Worm (Caenorhabditis elegans) whole organism, L4 larva: Measurements from ENCODE around the gene F38A5.6.
"Not testable (repeated sequence)": the region's sequence is repeated elsewhere in the genome, so short reads cannot be mapped to it uniquely, and the experiment has no call there.

Experiments
- F37D6.2 ChIP-seq: sonication (generic microtip); optimal IDR thresholded peaks from 2 replicates; lab custom pipeline; 2016; ENCODE audit warnings: mild to moderate bottlenecking, missing genetic modification characterization, missing compliant biosample characterization
- F49E8.2 ChIP-seq: sonication (generic microtip); optimal IDR thresholded peaks from 2 replicates; lab custom pipeline; 2016; ENCODE audit warnings: missing compliant biosample characterization, mild to moderate bottlenecking, missing genetic modification characterization, borderline replicate concordance
- ama-1 ChIP-seq: fragments of 150-350 bp; optimal IDR thresholded peaks from 2 replicates; lab custom pipeline; 2014; ENCODE audit warnings: inconsistent platforms, mixed read lengths
- ceh-82 ChIP-seq: sonication (generic microtip); optimal IDR thresholded peaks from 2 replicates; lab custom pipeline; 2017; ENCODE audit warnings: missing biosample characterization, missing genetic modification characterization
- duxl-1 ChIP-seq: sonication (generic microtip); optimal IDR thresholded peaks from 2 replicates; lab custom pipeline; 2016; ENCODE audit warnings: mild to moderate bottlenecking, missing genetic modification characterization, moderate library complexity, missing compliant biosample characterization; ENCODE audit not compliant: poor library complexity
- dve-1 ChIP-seq: sonication (generic microtip); optimal IDR thresholded peaks from 2 replicates; lab custom pipeline; 2017; ENCODE audit warnings: antibody characterized with exemption, mild to moderate bottlenecking, missing genetic modification characterization, missing compliant biosample characterization; ENCODE audit not compliant: insufficient read depth
- egl-27 ChIP-seq: sonication (generic microtip); optimal IDR thresholded peaks from 3 replicates; lab custom pipeline; 2017; ENCODE audit warnings: missing biosample characterization, missing genetic modification reagents, missing genetic modification characterization
- hmg-1.1 ChIP-seq: fragments of 200-800 bp; sonication (Bioruptor generic); IDR thresholded peaks from 2 replicates; pipeline ENCODE4 v1.3.6; 2022; ENCODE audit warnings: missing genetic modification reagents, missing genetic modification characterization, missing compliant biosample characterization
- nhr-11 ChIP-seq: fragments of 150-350 bp; optimal IDR thresholded peaks from 2 replicates; lab custom pipeline; 2014; ENCODE audit warnings: missing biosample characterization, missing genetic modification characterization
- skn-1 ChIP-seq: fragments of 150-350 bp; optimal IDR thresholded peaks from 2 replicates; lab custom pipeline; 2014; ENCODE audit warnings: missing biosample characterization, missing genetic modification characterization
- vab-7 ChIP-seq: fragments of 200-800 bp; sonication (Bioruptor generic); IDR thresholded peaks from 2 replicates; pipeline ENCODE4 v1.3.6; 2022; ENCODE audit warnings: missing genetic modification reagents, missing genetic modification characterization, missing compliant biosample characterization
- ztf-11 ChIP-seq: fragments of 150-350 bp; optimal IDR thresholded peaks from 2 replicates; lab custom pipeline; 2014; ENCODE audit warnings: missing biosample characterization, missing genetic modification characterization

DNA sequence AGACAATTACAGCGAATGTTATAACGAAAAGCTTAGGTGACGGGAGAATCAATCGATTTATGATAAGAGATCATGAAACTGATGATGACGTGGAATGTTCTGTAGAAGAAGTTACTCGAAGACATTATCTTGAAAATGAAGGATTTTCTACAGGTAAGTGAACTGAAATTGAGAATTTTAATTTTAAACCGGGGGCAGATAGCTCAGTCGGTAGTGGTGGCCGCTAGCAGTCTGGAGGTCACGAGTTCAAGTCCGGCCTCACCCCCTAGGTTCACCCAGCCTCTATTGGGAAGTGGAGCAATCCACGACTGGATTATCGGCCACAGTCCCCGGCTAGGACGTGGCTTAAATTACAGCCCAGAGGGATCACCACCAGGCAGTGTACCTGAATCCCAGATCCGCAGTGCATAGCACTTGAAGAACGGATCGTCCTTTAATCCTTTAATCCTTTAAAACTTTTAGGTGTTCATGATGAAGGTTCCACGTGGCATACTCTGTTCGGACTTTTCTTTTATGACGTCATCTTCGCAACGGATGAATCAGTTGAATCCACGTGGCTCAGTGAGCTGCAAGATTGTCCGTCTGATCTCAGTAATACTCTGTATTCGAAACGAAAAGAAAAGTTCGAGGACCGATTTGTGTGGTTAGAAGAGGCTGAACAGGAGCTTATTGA is 45.7 kb downstream of the F38A5.6 start:
- not testable (repeated sequence) for TF ChIP-seq F49E8.2 (tag; lab: Kevin White, UChicago); hmg-1.1 (GFP tag; lab: Robert Waterston, UW); F37D6.2 (tag; lab: Kevin White, UChicago); ztf-11; egl-27 (tag; lab: Kevin White, UChicago); dve-1 (tag; lab: Kevin White, UChicago); skn-1; nhr-11; vab-7 (GFP tag; lab: Robert Waterston, UW); duxl-1; ama-1 (lab: Kevin White, UChicago); ceh-82 (tag; lab: Kevin White, UChicago)
